Worm (Caenorhabditis elegans) whole organism, mixed stage, embryonic: ENCODE results near the gene clc-26.

Source experiments
- ceh-83 ChIP-seq: fragments of 200-800 bp; sonication (Bioruptor generic); optimal IDR thresholded peaks from 2 replicates; lab custom pipeline; 2018; ENCODE audit warnings: mild to moderate bottlenecking, missing genetic modification characterization, missing compliant biosample characterization
- cnd-1 ChIP-seq: fragments of 200-800 bp; sonication (Bioruptor generic); optimal IDR thresholded peaks from 2 replicates; lab custom pipeline; 2018; ENCODE audit warnings: mild to moderate bottlenecking, missing genetic modification characterization, missing compliant biosample characterization
- lsy-2 ChIP-seq: fragments of 150-350 bp; optimal IDR thresholded peaks from 2 replicates; lab custom pipeline; 2014; ENCODE audit warnings: missing biosample characterization, missing genetic modification characterization
- nhr-237 ChIP-seq: fragments of 150-350 bp; optimal IDR thresholded peaks from 2 replicates; lab custom pipeline; 2014; ENCODE audit warnings: missing biosample characterization, missing genetic modification characterization
- nhr-28 ChIP-seq: fragments of 150-350 bp; optimal IDR thresholded peaks from 2 replicates; lab custom pipeline; 2014; ENCODE audit warnings: missing biosample characterization, missing genetic modification characterization
- nhr-76 ChIP-seq: sonication (generic microtip); optimal IDR thresholded peaks from 2 replicates; lab custom pipeline; 2017; ENCODE audit warnings: missing biosample characterization, missing genetic modification characterization
- snpc-4 ChIP-seq: fragments of 150-350 bp; optimal IDR thresholded peaks from 2 replicates; lab custom pipeline; 2014; ENCODE audit warnings: missing biosample characterization, missing genetic modification characterization
- unc-39 ChIP-seq: fragments of 150-350 bp; optimal IDR thresholded peaks from 2 replicates; lab custom pipeline; 2014; ENCODE audit warnings: missing biosample characterization, missing genetic modification characterization
- unc-62 ChIP-seq: fragments of 150-350 bp; optimal IDR thresholded peaks from 2 replicates; lab custom pipeline; 2014; ENCODE audit warnings: missing biosample characterization, missing genetic modification reagents, missing genetic modification characterization
- ztf-11 ChIP-seq: fragments of 150-350 bp; optimal IDR thresholded peaks from 2 replicates; lab custom pipeline; 2014; ENCODE audit warnings: missing biosample characterization, missing genetic modification characterization

- TF ChIP-seq nhr-237 (tag; lab: Kevin White, UChicago) (no peak), snpc-4 (tag; lab: Kevin White, UChicago) (no peak), unc-62 (no peak), unc-39 (tag; lab: Kevin White, UChicago) (no peak), ztf-11 (no peak), nhr-76 (tag; lab: Kevin White, UChicago) (no peak), cnd-1 (tag; lab: Kevin White, UChicago) (no peak), lsy-2 (tag; lab: Kevin White, UChicago) (no peak), nhr-28 (tag; lab: Kevin White, UChicago) (no peak), ceh-83 (GFP tag; lab: Kevin White, UChicago) (no peak)
These were observed 34.3 kb downstream of the clc-26 start for ce11 chrIII:996564-996963.
